Worm (Caenorhabditis elegans): ENCODE measurements around the gene srw-21.

- TF ChIP-seq lin-39 (tag; optimal IDR thresholded peaks at IDR 0.05) (no peak), dpl-1 (GFP tag; optimal IDR thresholded peaks at IDR 0.05) (no peak), unc-39 (tag; optimal IDR thresholded peaks at IDR 0.05) (no peak)
Measured at ce11 chrV:15481374-15481773, 6.5 kb upstream of the srw-21 start, which contains the start of gene nhr-150.
